Fruit fly (Drosophila melanogaster): ENCODE results near the gene Epg5.

dm6 chr3R:18738086-18738485 is 20.6 kb downstream of the Epg5 start:
- no peak for TF ChIP-seq woc (GFP tag; optimal IDR thresholded peaks at IDR 0.05)
- TF ChIP-seq OdsH (GFP tag; optimal IDR thresholded peaks at IDR 0.05): no peak
- no peak for TF ChIP-seq rgr (GFP tag; optimal IDR thresholded peaks at IDR 0.05)
- no peak for TF ChIP-seq ey (GFP tag; optimal IDR thresholded peaks at IDR 0.05)
- no peak for TF ChIP-seq Rel (GFP tag; optimal IDR thresholded peaks at IDR 0.05)
- TF ChIP-seq Rel (tag; optimal IDR thresholded peaks at IDR 0.05): no peak
- no peak for TF ChIP-seq foxo (GFP tag; optimal IDR thresholded peaks at IDR 0.05)
- no peak for TF ChIP-seq sv (GFP tag; optimal IDR thresholded peaks at IDR 0.05)
- TF ChIP-seq Hr78 (GFP tag; optimal IDR thresholded peaks at IDR 0.05): no peak

Measured in whole organism, wandering third instar larva.